Fruit fly (Drosophila melanogaster): ENCODE data around the gene Drsl3.

Drsl3 gene

DNA sequence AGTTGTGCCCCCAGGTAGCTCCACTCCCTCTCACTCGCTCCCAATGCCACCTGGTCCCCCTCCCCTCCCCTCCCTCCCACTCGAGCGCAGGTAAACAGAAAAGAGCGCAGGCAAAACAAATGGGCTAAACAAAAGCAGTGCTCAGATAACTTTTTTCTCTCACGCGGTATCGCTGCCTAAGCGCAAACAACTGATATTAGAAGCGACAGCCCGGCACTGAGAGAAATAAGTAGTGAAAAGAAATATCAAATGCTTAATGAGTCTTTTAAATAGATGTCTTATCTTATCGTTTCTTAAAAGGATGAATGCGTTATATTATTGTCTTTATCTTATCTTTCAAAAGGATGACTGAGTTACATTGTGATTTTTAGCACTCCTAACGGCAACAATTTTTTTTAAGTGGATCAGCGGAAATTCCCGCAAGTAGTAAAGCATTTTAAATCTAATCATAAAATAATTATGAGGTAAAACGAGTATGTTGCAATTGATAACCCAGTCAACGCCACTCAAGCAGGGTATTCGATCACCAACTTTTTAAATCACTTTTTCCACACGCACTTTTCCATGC lies 13.5 kb upstream of the Drsl3 start (continued):
- peak in 2 of 3 experiments; percentile 26 to 37 for TF ChIP-seq Stat92E (GFP tag; optimal IDR thresholded peaks at IDR 0.05)
- peak; percentile 93 for TF ChIP-seq Ptx1 (GFP tag; IDR thresholded peaks at IDR 0.05)
- TF ChIP-seq corto (GFP tag; optimal IDR thresholded peaks at IDR 0.05) = peak; percentile 7
- peak; percentile 80 for TF ChIP-seq Nf-YC (tag; optimal IDR thresholded peaks at IDR 0.05)
- TF ChIP-seq so (GFP tag; IDR thresholded peaks at IDR 0.05) = peak; percentile 93
- peak; percentile 83 for TF ChIP-seq CG5953 (GFP tag; IDR thresholded peaks at IDR 0.05)
- peak; percentile 86 for TF ChIP-seq CG4854 (GFP tag; optimal IDR thresholded peaks at IDR 0.05)
- TF ChIP-seq rib (GFP tag; IDR thresholded peaks at IDR 0.05) = peak; percentile 81
- peak; percentile 69 for TF ChIP-seq CG12236 (GFP tag; optimal IDR thresholded peaks at IDR 0.05)
- peak; percentile 60 for TF ChIP-seq da (GFP tag; optimal IDR thresholded peaks at IDR 0.05)
- TF ChIP-seq hb (GFP tag; IDR thresholded peaks at IDR 0.05; ENCODE audit: partially characterized antibody) = no peak
- TF ChIP-seq CG3838 (GFP tag; optimal IDR thresholded peaks at IDR 0.05) = peak; percentile 84
- TF ChIP-seq toy (GFP tag; IDR thresholded peaks at IDR 0.05) = peak; percentile 82
- peak; percentile 89 for TF ChIP-seq CHES-1-like (GFP tag; optimal IDR thresholded peaks at IDR 0.05)
- no peak for TF ChIP-seq CG8478 (optimal IDR thresholded peaks at IDR 0.05)
- TF ChIP-seq Asciz (GFP tag; optimal IDR thresholded peaks at IDR 0.05) = peak; percentile 91
- TF ChIP-seq org-1 (GFP tag; optimal IDR thresholded peaks at IDR 0.05) = peak; percentile 89
- no peak for TF ChIP-seq Dfd (GFP tag; optimal IDR thresholded peaks at IDR 0.05)
- TF ChIP-seq CG11504 (tag; optimal IDR thresholded peaks at IDR 0.05) = peak; percentile 95
- peak; percentile 76; the same call in 2 of the 3 replicates for TF ChIP-seq CG11093 (GFP tag; IDR thresholded peaks at IDR 0.05)
- peak; percentile 37 for TF ChIP-seq CG8290 (GFP tag; optimal IDR thresholded peaks at IDR 0.05)
- peak in 1 of 2 experiments; percentile 63 for TF ChIP-seq CG8290 (tag; optimal IDR thresholded peaks at IDR 0.05)
- TF ChIP-seq hbn (GFP tag; IDR thresholded peaks at IDR 0.05; ENCODE audit: partially characterized antibody) = 0 out of 2 replicates have a peak, but pooled peaks have one; percentile 19
- TF ChIP-seq Atf-2 (GFP tag; optimal IDR thresholded peaks at IDR 0.05) = peak; percentile 86
- TF ChIP-seq fru (optimal IDR thresholded peaks at IDR 0.05) = no peak
- TF ChIP-seq Mad (GFP tag; optimal IDR thresholded peaks at IDR 0.05) = peak; percentile 86
- peak; percentile 90 for TF ChIP-seq sens-2 (GFP tag; IDR thresholded peaks at IDR 0.05)
- no peak for TF ChIP-seq knrl (GFP tag; IDR thresholded peaks at IDR 0.05; ENCODE audit: partially characterized antibody)
- peak; percentile 70 for TF ChIP-seq CG9932 (GFP tag; IDR thresholded peaks at IDR 0.05)
- TF ChIP-seq Lim3 (GFP tag; IDR thresholded peaks at IDR 0.05) = peak; percentile 75; the same call in 1 of the 2 replicates
- TF ChIP-seq en (GFP tag; optimal IDR thresholded peaks at IDR 0.05) = peak; percentile 92
- TF ChIP-seq CG17802 (tag; optimal IDR thresholded peaks at IDR 0.05) = peak; percentile 57
- TF ChIP-seq sisA (GFP tag; IDR thresholded peaks at IDR 0.05) = peak; percentile 88
- TF ChIP-seq abd-A (tag; optimal IDR thresholded peaks at IDR 0.05) = peak; percentile 5
- peak; percentile 60; the same call in 1 of the 2 replicates for TF ChIP-seq CG17612 (GFP tag; IDR thresholded peaks at IDR 0.05)
- TF ChIP-seq nom (GFP tag; optimal IDR thresholded peaks at IDR 0.05) = no peak
- TF ChIP-seq CG15601 (tag; optimal IDR thresholded peaks at IDR 0.05) = peak; percentile 88
- TF ChIP-seq Spps (tag; optimal IDR thresholded peaks at IDR 0.05) = peak; percentile 71
- TF ChIP-seq Fer2 (tag; optimal IDR thresholded peaks at IDR 0.05) = peak; percentile 68
- peak; percentile 73; the same call in 1 of the 2 replicates for TF ChIP-seq bowl (GFP tag; IDR thresholded peaks at IDR 0.05)
- TF ChIP-seq CkIIα-i1 (GFP tag; IDR thresholded peaks at IDR 0.05) = no peak
- peak; percentile 58 for TF ChIP-seq CG15696 (tag; optimal IDR thresholded peaks at IDR 0.05)
- peak; percentile 96 for TF ChIP-seq vvl (GFP tag; IDR thresholded peaks at IDR 0.05)
- TF ChIP-seq CG14050 (GFP tag; IDR thresholded peaks at IDR 0.05) = peak; percentile 84
- peak in 1 of 2 experiments; percentile 94 for TF ChIP-seq bsh (GFP tag; optimal IDR thresholded peaks at IDR 0.05)
- peak; percentile 76 for TF ChIP-seq CG8359 (GFP tag; optimal IDR thresholded peaks at IDR 0.05; ENCODE audit: borderline replicate concordance)
- TF ChIP-seq Scr (GFP tag; IDR thresholded peaks at IDR 0.05; ENCODE audit: partially characterized antibody) = no peak
- peak; percentile 89 for TF ChIP-seq esg (GFP tag; conservative IDR thresholded peaks at IDR 0.05)
- TF ChIP-seq jigr1 (GFP tag; IDR thresholded peaks at IDR 0.05) = peak; percentile 59; the same call in 1 of the 3 replicates
- peak; percentile 91 for TF ChIP-seq Dek (tag; optimal IDR thresholded peaks at IDR 0.05)
